Fruit fly (Drosophila melanogaster) whole organism, embryonic: ENCODE measurements around the gene ana1.
A peak's percentile ranks its signal among the peaks of the same experiment; 100 is the strongest.

Experiments
- Bgb ChIP-seq: fragments of 200-800 bp; sonication (Bioruptor generic); IDR thresholded peaks from 2 replicates; pipeline ENCODE4 v1.3.6; 2022; ENCODE audit warnings: missing biosample characterization, missing genetic modification characterization; ENCODE audit not compliant: partially characterized antibody
- C15 ChIP-seq: fragments of 200-800 bp; sonication (Bioruptor generic); IDR thresholded peaks from 3 replicates; pipeline ENCODE4 v1.3.6; 2022; ENCODE audit warnings: missing biosample characterization, missing genetic modification characterization
- CG12744 ChIP-seq: fragments of 200-800 bp; sonication (Bioruptor generic); optimal IDR thresholded peaks from 2 replicates; lab custom pipeline; 2016; ENCODE audit warnings: missing biosample characterization, missing genetic modification characterization
- CG14860 ChIP-seq: fragments of 200-800 bp; sonication (Bioruptor generic); IDR thresholded peaks from 3 replicates; pipeline ENCODE4 v1.3.6; 2022; ENCODE audit warnings: missing biosample characterization, missing genetic modification characterization; ENCODE audit not compliant: partially characterized antibody
- CG15073 ChIP-seq: fragments of 200-800 bp; sonication (Bioruptor generic); optimal IDR thresholded peaks from 2 replicates; lab custom pipeline; 2016; ENCODE audit warnings: missing biosample characterization, missing genetic modification characterization
- CG1529 ChIP-seq: fragments of 200-800 bp; sonication (Bioruptor generic); optimal IDR thresholded peaks from 3 replicates; lab custom pipeline; 2018; ENCODE audit warnings: missing biosample characterization, missing genetic modification characterization
- CG16815 ChIP-seq: fragments of 200-800 bp; sonication (Bioruptor generic); optimal IDR thresholded peaks from 3 replicates; lab custom pipeline; 2017; ENCODE audit warnings: missing biosample characterization, mild to moderate bottlenecking, missing genetic modification characterization
- CG18262 ChIP-seq: fragments of 200-800 bp; optimal IDR thresholded peaks from 3 replicates; lab custom pipeline; 2019; ENCODE audit warnings: missing biosample characterization, mild to moderate bottlenecking, missing genetic modification characterization, moderate library complexity
- CG1832 ChIP-seq: fragments of 200-800 bp; sonication (Bioruptor generic); optimal IDR thresholded peaks from 2 replicates; lab custom pipeline; 2017; ENCODE audit warnings: missing biosample characterization, mild to moderate bottlenecking, missing genetic modification characterization, inconsistent platforms
- CG18619 ChIP-seq: fragments of 200-800 bp; sonication (Bioruptor generic); optimal IDR thresholded peaks from 3 replicates; lab custom pipeline; 2017; ENCODE audit warnings: missing biosample characterization, mild to moderate bottlenecking, missing genetic modification characterization
- CG2120 ChIP-seq: fragments of 200-800 bp; sonication (Bioruptor generic); optimal IDR thresholded peaks from 3 replicates; lab custom pipeline; 2016; ENCODE audit warnings: missing biosample characterization, missing genetic modification characterization
- CG34224 ChIP-seq: fragments of 200-800 bp; sonication (Bioruptor generic); IDR thresholded peaks from 3 replicates; pipeline ENCODE4 v1.3.6; 2022; ENCODE audit warnings: missing biosample characterization, missing genetic modification characterization; ENCODE audit not compliant: partially characterized antibody
- CG34376 ChIP-seq: fragments of 200-800 bp; sonication (Bioruptor generic); optimal IDR thresholded peaks from 2 replicates; lab custom pipeline; 2018; ENCODE audit warnings: missing biosample characterization, mild to moderate bottlenecking, missing genetic modification characterization
- CG3995 ChIP-seq: fragments of 200-800 bp; sonication (Bioruptor generic); optimal IDR thresholded peaks from 3 replicates; lab custom pipeline; 2016; ENCODE audit warnings: missing biosample characterization, missing genetic modification characterization
- CG6791 ChIP-seq: fragments of 200-800 bp; sonication (Bioruptor generic); IDR thresholded peaks from 3 replicates; pipeline ENCODE4 v1.3.6; 2022; ENCODE audit warnings: missing biosample characterization, missing genetic modification characterization; ENCODE audit not compliant: partially characterized antibody
- CG7963 ChIP-seq: fragments of 200-800 bp; sonication (Bioruptor generic); IDR thresholded peaks from 3 replicates; pipeline ENCODE4 v1.3.6; 2022; ENCODE audit warnings: missing biosample characterization, missing genetic modification characterization; ENCODE audit not compliant: partially characterized antibody
- CG7987 ChIP-seq: fragments of 200-800 bp; sonication (Bioruptor generic); optimal IDR thresholded peaks from 2 replicates; lab custom pipeline; 2018; ENCODE audit warnings: missing biosample characterization, mild to moderate bottlenecking, missing genetic modification characterization, moderate library complexity
- CG8281 ChIP-seq: fragments of 200-800 bp; sonication (Bioruptor generic); optimal IDR thresholded peaks from 2 replicates; lab custom pipeline; 2018; ENCODE audit warnings: missing biosample characterization, mild to moderate bottlenecking, missing genetic modification characterization, moderate library complexity
- CG8944 ChIP-seq: fragments of 200-800 bp; sonication (Bioruptor generic); optimal IDR thresholded peaks from 3 replicates; lab custom pipeline; 2016; ENCODE audit warnings: missing biosample characterization, missing genetic modification characterization
- Dfd ChIP-seq, 2 experiments: fragments of >200 bp; optimal IDR thresholded peaks; 2 replicates each; lab custom pipeline; 2017; ENCODE audit warnings: missing biosample characterization in 2 of 2, missing genetic modification characterization in 2 of 2
- Doc3 ChIP-seq: fragments of 200-800 bp; sonication (Bioruptor generic); IDR thresholded peaks from 3 replicates; pipeline ENCODE4 v1.3.6; 2022; ENCODE audit warnings: missing biosample characterization, missing genetic modification characterization; ENCODE audit not compliant: partially characterized antibody
- HLH4C ChIP-seq: fragments of 200-800 bp; sonication (Bioruptor generic); IDR thresholded peaks from 3 replicates; pipeline ENCODE4 v1.3.6; 2022; ENCODE audit warnings: missing biosample characterization, missing genetic modification characterization; ENCODE audit not compliant: partially characterized antibody
- Hey ChIP-seq: fragments of 200-800 bp; sonication (Bioruptor generic); optimal IDR thresholded peaks from 3 replicates; lab custom pipeline; 2018; ENCODE audit warnings: missing biosample characterization, mild to moderate bottlenecking, missing genetic modification characterization
- Hsf ChIP-seq: fragments of 200-800 bp; sonication (Bioruptor generic); optimal IDR thresholded peaks from 3 replicates; lab custom pipeline; 2016; ENCODE audit warnings: missing biosample characterization, missing genetic modification characterization
- Lhr ChIP-seq: fragments of 200-800 bp; sonication (Bioruptor generic); optimal IDR thresholded peaks from 3 replicates; lab custom pipeline; 2017; ENCODE audit warnings: mild to moderate bottlenecking, missing biosample characterization, missing genetic modification reagents, missing genetic modification characterization
- Lim3 ChIP-seq: fragments of 200-800 bp; sonication (Bioruptor generic); IDR thresholded peaks from 2 replicates; pipeline ENCODE4 v1.3.6; 2022; ENCODE audit warnings: missing biosample characterization, missing genetic modification characterization
- Opbp ChIP-seq: fragments of 200-800 bp; sonication (Bioruptor generic); IDR thresholded peaks from 3 replicates; pipeline ENCODE4 v1.3.6; 2022; ENCODE audit warnings: missing biosample characterization, missing genetic modification characterization; ENCODE audit not compliant: partially characterized antibody
- Pdp1 ChIP-seq, 2 experiments: fragments of 200-800 bp; sonication (Bioruptor generic); optimal IDR thresholded peaks; 3 replicates each; lab custom pipeline; 2016; ENCODE audit warnings: missing biosample characterization in 2 of 2, missing genetic modification characterization in 2 of 2, mild to moderate bottlenecking in 1 of 2, moderate library complexity in 1 of 2
- Ptx1 ChIP-seq: fragments of 200-800 bp; sonication (Bioruptor generic); IDR thresholded peaks from 2 replicates; pipeline ENCODE4 v1.3.6; 2022; ENCODE audit warnings: missing biosample characterization, missing genetic modification characterization
- Scr ChIP-seq: fragments of 200-800 bp; sonication (Bioruptor generic); IDR thresholded peaks from 2 replicates; pipeline ENCODE4 v1.3.6; 2022; ENCODE audit warnings: missing biosample characterization, missing genetic modification characterization; ENCODE audit not compliant: partially characterized antibody
- Sry-β ChIP-seq: fragments of 200-800 bp; sonication (Bioruptor generic); optimal IDR thresholded peaks from 2 replicates; lab custom pipeline; 2018; ENCODE audit warnings: missing biosample characterization, mild to moderate bottlenecking, missing genetic modification characterization, moderate library complexity
- Sry-δ ChIP-seq: fragments of 200-800 bp; sonication (Bioruptor generic); optimal IDR thresholded peaks from 2 replicates; lab custom pipeline; 2016; ENCODE audit warnings: missing biosample characterization, missing genetic modification characterization
- amos ChIP-seq: fragments of 200-800 bp; sonication (Bioruptor generic); IDR thresholded peaks from 2 replicates; pipeline ENCODE4 v1.3.6; 2022; ENCODE audit warnings: missing biosample characterization, missing genetic modification characterization; ENCODE audit not compliant: partially characterized antibody
- ara ChIP-seq: fragments of 200-800 bp; sonication (Bioruptor generic); IDR thresholded peaks from 2 replicates; pipeline ENCODE4 v1.3.6; 2022; ENCODE audit warnings: missing biosample characterization, missing genetic modification characterization
- az2 ChIP-seq: fragments of 200-800 bp; sonication (Bioruptor generic); optimal IDR thresholded peaks from 3 replicates; lab custom pipeline; 2016; ENCODE audit warnings: missing biosample characterization, missing genetic modification characterization
- bbx ChIP-seq: fragments of 200-800 bp; sonication (Bioruptor generic); IDR thresholded peaks from 2 replicates; pipeline ENCODE4 v1.3.6; 2022; ENCODE audit warnings: missing biosample characterization, missing genetic modification characterization; ENCODE audit not compliant: partially characterized antibody
- chinmo ChIP-seq: fragments of 200-800 bp; sonication (Bioruptor generic); IDR thresholded peaks from 4 replicates; pipeline ENCODE4 v1.3.6; 2022; ENCODE audit warnings: missing biosample characterization, missing genetic modification characterization; ENCODE audit not compliant: partially characterized antibody
- ci ChIP-seq: fragments of 200-800 bp; sonication (Bioruptor generic); IDR thresholded peaks from 3 replicates; pipeline ENCODE4 v1.3.6; 2022; ENCODE audit warnings: missing biosample characterization, missing genetic modification characterization
- danr ChIP-seq: fragments of 200-800 bp; sonication (Bioruptor generic); IDR thresholded peaks from 2 replicates; pipeline ENCODE4 v1.3.6; 2022; ENCODE audit warnings: missing biosample characterization, missing genetic modification characterization
- gsb-n ChIP-seq: fragments of 200-800 bp; sonication (Bioruptor generic); optimal IDR thresholded peaks from 3 replicates; lab custom pipeline; 2018; ENCODE audit warnings: missing biosample characterization, mild to moderate bottlenecking, missing genetic modification characterization
- klu ChIP-seq: fragments of 200-800 bp; sonication (Bioruptor generic); IDR thresholded peaks from 2 replicates; pipeline ENCODE4 v1.3.6; 2022; ENCODE audit warnings: missing biosample characterization, missing genetic modification characterization
- knrl ChIP-seq: fragments of 200-800 bp; sonication (Bioruptor generic); IDR thresholded peaks from 3 replicates; pipeline ENCODE4 v1.3.6; 2022; ENCODE audit warnings: missing biosample characterization, missing genetic modification characterization; ENCODE audit not compliant: partially characterized antibody
- lmd ChIP-seq: fragments of 200-800 bp; sonication (Bioruptor generic); IDR thresholded peaks from 2 replicates; pipeline ENCODE4 v1.3.6; 2022; ENCODE audit warnings: missing biosample characterization, missing genetic modification characterization
- mld ChIP-seq: fragments of 200-800 bp; sonication (Bioruptor generic); IDR thresholded peaks from 3 replicates; pipeline ENCODE4 v1.3.6; 2022; ENCODE audit warnings: missing biosample characterization, missing genetic modification characterization; ENCODE audit not compliant: partially characterized antibody
- slou ChIP-seq: fragments of 200-800 bp; sonication (Bioruptor generic); optimal IDR thresholded peaks from 3 replicates; lab custom pipeline; 2016; ENCODE audit warnings: missing biosample characterization, missing genetic modification characterization
- slp2 ChIP-seq: fragments of 200-800 bp; sonication (Bioruptor generic); optimal IDR thresholded peaks from 2 replicates; lab custom pipeline; 2016; ENCODE audit warnings: missing biosample characterization, missing genetic modification characterization
- vnd ChIP-seq: fragments of 200-800 bp; sonication (Bioruptor generic); IDR thresholded peaks from 3 replicates; pipeline ENCODE4 v1.3.6; 2022; ENCODE audit warnings: missing biosample characterization, missing genetic modification characterization; ENCODE audit not compliant: partially characterized antibody
- yki ChIP-seq: fragments of >200 bp; optimal IDR thresholded peaks from 3 replicates; lab custom pipeline; 2018
- z ChIP-seq: fragments of 200-800 bp; sonication (Bioruptor generic); IDR thresholded peaks from 3 replicates; pipeline ENCODE4 v1.3.6; 2022; ENCODE audit warnings: missing biosample characterization, missing genetic modification characterization
- zfh1 ChIP-seq: fragments of 200-800 bp; sonication (Bioruptor generic); IDR thresholded peaks from 3 replicates; pipeline ENCODE4 v1.3.6; 2022; ENCODE audit warnings: missing biosample characterization, missing genetic modification characterization

ana1 gene

DNA sequence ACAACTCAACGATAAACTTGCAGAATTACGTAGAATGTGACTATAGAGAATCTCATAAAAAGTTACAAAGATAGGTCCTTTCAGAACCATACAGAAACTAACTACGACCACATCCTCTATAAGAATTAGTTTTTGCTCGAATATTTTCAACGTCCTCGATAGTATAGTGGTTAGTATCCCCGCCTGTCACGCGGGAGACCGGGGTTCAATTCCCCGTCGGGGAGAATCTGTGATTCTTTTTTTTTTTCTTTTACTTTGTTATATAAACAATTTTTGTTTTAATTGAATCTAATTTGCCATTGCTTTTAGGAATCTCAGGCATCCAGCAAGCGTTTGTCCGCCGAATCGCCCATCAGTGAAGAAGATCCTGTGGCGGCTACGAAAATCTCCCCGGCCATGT lies 24.8 kb downstream of the ana1 start (continued):
- peak; percentile 58; the same call in 1 of the 3 replicates for TF ChIP-seq CG14860 (GFP tag; lab: Robert Waterston, UW)
- TF ChIP-seq Sry-δ (GFP tag; lab: Kevin White, UChicago): no peak
- no peak for TF ChIP-seq CG1529 (GFP tag; lab: Kevin White, UChicago)
- TF ChIP-seq Lhr (GFP tag; lab: Kevin White, UChicago): no peak
- no peak for TF ChIP-seq lmd (GFP tag; lab: Robert Waterston, UW)
- no peak for TF ChIP-seq slp2
- no peak for TF ChIP-seq klu (GFP tag; lab: Robert Waterston, UW)
- peak; percentile 40; the same call in 1 of the 2 replicates for TF ChIP-seq bbx (GFP tag; lab: Robert Waterston, UW)
- TF ChIP-seq yki (lab: Kevin White, UChicago): no peak
- no peak for TF ChIP-seq Hsf (GFP tag; lab: Kevin White, UChicago)
- TF ChIP-seq mld (GFP tag; lab: Robert Waterston, UW): peak; percentile 83; the same call in 2 of the 3 replicates
- peak; percentile 62 for TF ChIP-seq Scr (GFP tag; lab: Robert Waterston, UW)
- no peak for TF ChIP-seq danr
- TF ChIP-seq Pdp1 (GFP tag; optimal IDR thresholded peaks at IDR 0.05; lab: Kevin White, UChicago): peak in 1 of 2 experiments; percentile 69
- peak; percentile 50; the same call in 1 of the 3 replicates for TF ChIP-seq CG7963 (GFP tag; lab: Robert Waterston, UW)
- no peak for TF ChIP-seq ci (GFP tag; lab: Robert Waterston, UW)
- no peak for TF ChIP-seq ara
- no peak for TF ChIP-seq Ptx1 (GFP tag; lab: Robert Waterston, UW)
- TF ChIP-seq slou: no peak
- no peak for TF ChIP-seq Lim3 (GFP tag; lab: Robert Waterston, UW)
- TF ChIP-seq CG15073 (GFP tag; lab: Kevin White, UChicago): no peak
- peak; percentile 67; the same call in 2 of the 3 replicates for TF ChIP-seq Opbp (GFP tag; lab: Robert Waterston, UW)
- no peak for TF ChIP-seq CG34224 (GFP tag; lab: Robert Waterston, UW)
- peak; percentile 59 for TF ChIP-seq Bgb (GFP tag; lab: Robert Waterston, UW)
- TF ChIP-seq CG2120 (GFP tag; lab: Kevin White, UChicago): no peak
- TF ChIP-seq vnd: peak; percentile 25; the same call in 1 of the 3 replicates
- TF ChIP-seq CG7987: no peak
- TF ChIP-seq CG6791 (GFP tag; lab: Robert Waterston, UW): peak; percentile 82
- TF ChIP-seq CG8281 (tag; lab: Kevin White, UChicago): no peak
- TF ChIP-seq CG3995: no peak
- TF ChIP-seq CG18619: no peak
- 0 out of 4 replicates have a peak, but pooled peaks have one; percentile 27 for TF ChIP-seq chinmo (GFP tag; lab: Robert Waterston, UW)
- TF ChIP-seq amos (GFP tag; lab: Robert Waterston, UW): peak; percentile 82; the same call in 1 of the 2 replicates
- no peak for TF ChIP-seq az2
- TF ChIP-seq CG34376 (GFP tag; lab: Kevin White, UChicago): no peak
- no peak for TF ChIP-seq CG18262 (tag; lab: Kevin White, UChicago)
- TF ChIP-seq CG8944: no peak
- TF ChIP-seq CG12744: no peak
- TF ChIP-seq, all 482 proteins: peak for 15

DNA sequence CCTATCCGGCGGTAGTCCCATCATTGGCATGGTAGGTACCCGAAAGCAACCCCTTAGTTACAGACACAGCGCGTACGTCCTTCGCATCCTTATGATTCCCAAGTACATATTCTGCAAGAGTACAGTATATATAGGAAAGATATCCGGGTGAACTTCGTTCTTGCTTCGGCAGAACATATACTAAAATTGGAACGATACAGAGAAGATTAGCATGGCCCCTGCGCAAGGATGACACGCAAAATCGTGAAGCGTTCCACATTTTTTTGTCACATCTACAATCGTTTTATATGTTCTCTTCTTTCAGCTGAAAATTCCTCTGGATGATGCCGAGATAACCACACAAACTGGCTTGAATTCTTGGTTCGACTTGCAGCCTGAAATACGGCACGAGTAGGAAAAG lies 25.6 kb downstream of the ana1 start:
- TF ChIP-seq CG16815 (GFP tag; lab: Kevin White, UChicago) (no peak), C15 (GFP tag; lab: Robert Waterston, UW) (no peak), Hey (tag; lab: Kevin White, UChicago) (no peak), Doc3 (GFP tag; lab: Robert Waterston, UW) (peak; percentile 41; the same call in 2 of the 3 replicates), amos (GFP tag; lab: Robert Waterston, UW) (peak; percentile 81; the same call in 1 of the 2 replicates), gsb-n (tag; lab: Kevin White, UChicago) (no peak), zfh1 (0 out of 3 replicates have a peak, but pooled peaks have one; percentile 4), HLH4C (GFP tag; lab: Robert Waterston, UW) (peak; percentile 27; the same call in 1 of the 3 replicates), CG7963 (GFP tag; lab: Robert Waterston, UW) (peak; percentile 54; the same call in 1 of the 3 replicates), knrl (GFP tag; lab: Robert Waterston, UW) (0 out of 3 replicates have a peak, but pooled peaks have one; percentile 8), CG1832 (no peak), z (GFP tag; lab: Robert Waterston, UW) (0 out of 3 replicates have a peak, but pooled peaks have one; percentile 22), Sry-β (GFP tag; lab: Kevin White, UChicago) (no peak), Dfd (GFP tag; optimal IDR thresholded peaks at IDR 0.05; lab: Kevin White, UChicago) (no peak)
